Worm (Caenorhabditis elegans) whole organism, young adult: Measurements from ENCODE around the gene Y64G10A.7.

Source experiments
- F33H1.4 ChIP-seq: fragments of 200-800 bp; sonication (Bioruptor generic); IDR thresholded peaks from 2 replicates; pipeline ENCODE4 v1.3.6; 2022; ENCODE audit warnings: missing genetic modification reagents, missing genetic modification characterization, missing compliant biosample characterization
- efl-1 ChIP-seq: fragments of 150-350 bp; optimal IDR thresholded peaks from 2 replicates; lab custom pipeline; 2014; ENCODE audit warnings: missing biosample characterization, missing genetic modification reagents, missing genetic modification characterization
- let-607 ChIP-seq, 2 experiments: fragments of 200-800 bp in 1 of 2; sonication (Bioruptor generic) in 1 of 2; sonication (generic microtip) in 1 of 2; optimal IDR thresholded peaks; 2 replicates each; lab custom pipeline; 2016 to 2018; ENCODE audit warnings: mild to moderate bottlenecking in 2 of 2, missing compliant biosample characterization in 2 of 2, missing genetic modification characterization in 2 of 2, moderate library complexity in 2 of 2, missing genotype in 1 of 2
- lsl-1 ChIP-seq: fragments of 200-800 bp; sonication (Bioruptor generic); optimal IDR thresholded peaks from 2 replicates; lab custom pipeline; 2018; ENCODE audit warnings: mild to moderate bottlenecking, missing genetic modification characterization, moderate library complexity, missing compliant biosample characterization
- pbrm-1 ChIP-seq: fragments of 200-800 bp; sonication (Bioruptor generic); IDR thresholded peaks from 2 replicates; pipeline ENCODE4 v1.3.6; 2022; ENCODE audit warnings: missing genetic modification reagents, missing genetic modification characterization, missing compliant biosample characterization

- TF ChIP-seq let-607 (tag; optimal IDR thresholded peaks at IDR 0.05; lab: Kevin White, UChicago) (no peak), pbrm-1 (no peak), lsl-1 (GFP tag; lab: Kevin White, UChicago) (no peak), efl-1 (GFP tag; lab: Kevin White, UChicago) (no peak), F33H1.4 (GFP tag; lab: Robert Waterston, UW) (no peak)
These were observed 36.1 kb upstream of the Y64G10A.7 start for ce11 chrIV:14255605-14256004.
